Fruit fly (Drosophila melanogaster): Measurements from ENCODE around the gene CG46464.

Gene CG46464

DNA sequence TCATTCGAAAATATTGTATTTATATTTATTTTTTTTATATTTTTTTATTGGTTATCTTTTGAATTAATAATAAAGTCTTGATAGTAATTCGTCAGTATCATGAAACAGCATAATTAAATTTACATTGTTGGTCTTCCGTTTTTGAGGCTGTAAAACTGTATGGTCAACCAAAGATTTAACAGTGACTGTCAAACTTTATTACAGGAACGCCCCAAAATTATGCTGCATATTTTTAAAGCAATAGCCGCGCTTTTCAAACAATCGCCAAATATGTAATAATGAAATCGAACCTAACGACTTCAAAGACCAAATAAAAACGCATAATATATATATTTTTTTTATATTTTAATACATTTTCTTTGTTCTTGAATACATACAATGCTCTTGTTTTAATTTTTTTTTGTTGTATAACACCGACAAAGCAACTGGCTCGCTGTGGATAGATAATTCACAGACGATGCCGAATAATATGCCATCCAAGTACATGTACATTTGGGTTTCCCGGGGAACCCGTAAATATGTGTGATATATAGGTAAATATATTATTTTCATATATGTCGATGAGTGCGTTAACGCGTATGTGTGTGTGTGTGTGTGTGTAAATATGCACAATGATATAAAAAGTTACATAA lies 12.2 kb upstream of the CG46464 start:
- TF ChIP-seq noc (tag; optimal IDR thresholded peaks at IDR 0.05): no peak

DNA sequence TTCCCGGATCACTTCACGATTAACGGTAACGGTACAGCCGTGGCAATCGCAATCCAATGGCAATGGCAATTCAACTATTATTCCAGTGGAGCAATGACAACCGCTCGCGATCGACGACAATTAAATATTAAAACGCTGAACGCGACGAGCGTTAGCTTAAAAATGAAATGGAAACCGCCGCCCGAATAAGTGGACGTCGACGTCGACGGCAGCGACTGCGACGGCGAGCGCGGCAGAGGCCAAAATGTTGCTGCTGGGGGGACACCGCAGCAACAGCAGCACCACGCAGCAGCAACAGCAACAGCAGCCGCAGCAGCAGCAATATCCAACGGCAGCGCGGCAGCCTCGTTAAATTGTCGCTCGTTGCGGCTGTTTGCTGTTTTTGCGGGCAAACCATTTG lies 8.6 kb upstream of the CG46464 start, which contains the start of gene CG8568:
Gene CG8568, minus strand, starts transcription at position 101 of the 400 bp plus-strand sequence.
- no peak for TF ChIP-seq noc (tag; optimal IDR thresholded peaks at IDR 0.05)

DNA sequence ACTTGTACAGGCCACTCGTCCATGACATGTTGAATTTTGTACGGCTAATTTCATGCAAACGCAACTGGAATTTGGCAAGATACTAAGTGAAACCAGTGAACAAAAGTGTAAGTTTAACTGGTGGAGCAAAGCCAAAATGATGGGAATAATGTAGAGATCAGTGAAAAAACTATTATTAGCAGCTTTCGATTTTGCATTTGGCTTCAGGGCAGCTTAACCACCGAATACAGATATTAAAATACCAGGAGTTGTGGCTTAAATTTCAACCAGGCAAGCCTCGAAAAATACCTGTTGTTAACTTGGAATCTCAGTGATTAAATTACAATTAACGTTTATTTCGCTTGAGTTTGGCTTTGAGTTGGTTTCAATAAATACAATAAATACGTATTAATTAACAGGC lies 4.9 kb upstream of the CG46464 start, which contains the start of gene p-cup:
Gene p-cup, minus strand, starts transcription at position 101 of the 400 bp plus-strand sequence.
- TF ChIP-seq noc (tag; optimal IDR thresholded peaks at IDR 0.05): no peak

DNA sequence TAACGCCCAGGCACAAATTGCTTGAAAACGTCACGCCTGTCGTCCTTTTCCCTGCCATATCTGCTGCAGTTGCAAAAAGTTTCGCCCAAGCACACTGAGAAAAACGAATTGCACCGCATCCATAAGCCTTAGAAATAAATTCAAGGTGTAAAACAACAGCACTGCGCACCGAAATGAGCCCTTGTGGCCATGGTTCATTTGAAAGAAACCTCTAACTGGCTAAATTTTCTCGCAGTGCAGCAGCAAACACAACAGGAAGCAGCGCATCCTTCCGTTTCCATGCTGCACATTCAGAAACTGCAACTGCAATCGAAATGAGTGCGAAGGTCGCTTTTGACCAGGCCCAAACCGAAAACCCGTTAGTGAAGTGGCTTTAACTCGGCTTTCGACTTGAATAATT lies 19.4 kb downstream of the CG46464 start:
- no peak for TF ChIP-seq noc (tag; optimal IDR thresholded peaks at IDR 0.05)

DNA sequence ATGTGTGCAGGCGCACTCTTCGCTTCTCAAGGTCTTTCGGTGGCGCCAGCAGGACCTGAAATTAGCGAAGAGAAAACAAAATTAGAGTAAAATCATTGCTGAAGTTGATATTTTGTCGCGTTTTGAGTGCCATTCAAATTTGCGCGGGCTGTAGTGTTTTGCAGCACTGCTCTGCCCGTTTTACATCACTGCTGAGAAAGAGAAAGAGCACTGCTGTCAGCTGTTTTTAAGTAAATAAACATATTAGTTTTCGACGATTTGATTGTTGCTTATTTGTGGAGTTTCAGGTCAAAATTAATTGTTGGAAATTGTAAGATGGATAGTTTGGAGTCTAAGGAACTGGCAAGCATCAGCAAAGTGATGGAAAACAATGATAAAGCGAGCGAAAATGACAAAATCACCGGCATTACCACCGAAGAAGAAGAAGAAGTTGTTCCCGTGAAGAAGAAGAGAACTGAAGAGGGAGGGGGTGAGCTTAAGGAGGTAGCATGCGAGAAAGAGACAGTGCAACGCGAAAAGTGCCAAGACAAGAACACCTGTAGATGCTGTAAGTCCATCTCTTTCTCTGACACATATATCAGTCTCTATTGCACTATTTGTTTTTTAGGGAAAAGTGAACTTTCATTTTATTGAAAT lies 20.4 kb downstream of the CG46464 start, which contains the start of gene ENGase:
Gene ENGase, plus strand, starts transcription at position 282 of the 636 bp plus-strand sequence.
- no peak for TF ChIP-seq noc (tag; optimal IDR thresholded peaks at IDR 0.05)

DNA sequence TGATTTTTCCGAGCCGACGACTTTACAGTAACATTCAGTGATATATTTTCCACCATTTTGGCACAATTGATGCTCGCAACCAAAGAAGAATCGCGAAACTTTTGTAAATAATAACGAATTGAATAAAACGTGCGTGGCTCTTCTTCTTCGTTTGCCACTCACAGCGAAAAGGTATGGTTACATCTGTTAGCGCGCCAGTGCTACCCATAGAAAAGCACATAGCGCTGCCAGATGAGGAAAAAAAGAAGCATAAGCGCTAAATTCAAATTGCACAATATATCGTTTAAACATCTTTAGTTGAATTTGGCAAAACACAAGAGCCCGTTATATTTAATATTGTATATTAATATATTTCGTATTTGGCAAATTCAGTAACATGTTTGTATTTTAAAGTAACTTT lies 21.8 kb downstream of the CG46464 start, which contains the start of gene CG8611:
Gene CG8611, minus strand, starts transcription at position 159 of the 400 bp plus-strand sequence.
- TF ChIP-seq noc (tag; optimal IDR thresholded peaks at IDR 0.05): no peak

DNA sequence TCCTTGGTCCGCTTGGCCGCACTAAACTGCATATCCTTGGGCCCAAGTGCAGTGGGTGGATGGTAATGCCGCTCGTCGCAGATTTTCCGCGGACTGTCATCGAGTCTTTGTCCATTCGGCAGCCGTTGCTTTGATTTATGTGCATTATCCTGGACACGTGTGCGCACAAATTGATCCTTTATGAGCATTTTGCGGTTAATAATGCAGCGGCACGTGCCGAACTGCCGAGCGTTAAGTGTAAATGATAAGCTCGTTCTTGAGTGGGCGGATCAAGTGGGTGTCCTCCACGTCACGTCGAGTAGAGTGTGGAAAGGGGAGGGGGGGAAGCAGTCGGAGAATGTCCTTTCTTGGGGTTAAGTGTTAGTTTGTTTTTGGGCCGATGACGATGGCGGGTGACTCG lies 36.1 kb downstream of the CG46464 start:
- no peak for TF ChIP-seq noc (tag; optimal IDR thresholded peaks at IDR 0.05)

DNA sequence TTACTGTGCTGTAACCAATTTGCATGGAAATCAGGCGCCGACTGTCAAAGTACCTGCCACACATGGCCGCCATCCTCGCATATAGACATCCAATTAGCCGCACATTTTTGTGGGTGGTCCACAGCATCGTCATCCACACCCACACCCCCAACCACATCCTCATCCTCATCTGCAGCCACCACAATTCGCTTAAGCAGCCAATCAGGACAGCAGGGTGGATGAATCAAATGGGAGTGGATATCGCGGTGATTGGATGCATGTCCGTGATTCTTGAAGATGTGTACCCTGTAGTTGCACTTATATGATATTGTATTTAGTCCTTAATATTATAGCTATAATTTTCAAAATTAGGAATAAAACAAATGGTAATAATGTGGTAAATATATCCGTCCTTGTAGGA lies 38.9 kb downstream of the CG46464 start:
- TF ChIP-seq noc (tag; optimal IDR thresholded peaks at IDR 0.05): no peak

DNA sequence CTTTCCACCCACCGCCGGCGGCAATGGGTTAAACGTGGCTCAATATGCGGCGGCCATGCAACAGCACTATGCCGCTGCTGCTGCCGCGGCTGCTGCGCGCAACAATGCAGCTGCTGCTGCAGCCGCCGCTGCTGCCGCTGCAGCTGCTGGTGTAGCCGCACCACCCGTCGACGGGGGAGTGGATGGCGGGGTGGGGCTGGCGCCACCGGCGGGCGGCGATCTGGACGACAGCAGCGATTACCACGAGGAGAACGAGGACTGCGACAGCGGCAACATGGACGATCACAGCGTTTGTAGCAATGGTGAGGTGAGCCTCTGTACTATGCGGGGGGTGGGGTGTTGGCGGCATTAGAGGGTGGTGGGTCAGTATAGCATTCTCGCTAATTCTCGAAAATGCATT lies 45.6 kb downstream of the CG46464 start:
- no peak for TF ChIP-seq noc (tag; optimal IDR thresholded peaks at IDR 0.05)

DNA sequence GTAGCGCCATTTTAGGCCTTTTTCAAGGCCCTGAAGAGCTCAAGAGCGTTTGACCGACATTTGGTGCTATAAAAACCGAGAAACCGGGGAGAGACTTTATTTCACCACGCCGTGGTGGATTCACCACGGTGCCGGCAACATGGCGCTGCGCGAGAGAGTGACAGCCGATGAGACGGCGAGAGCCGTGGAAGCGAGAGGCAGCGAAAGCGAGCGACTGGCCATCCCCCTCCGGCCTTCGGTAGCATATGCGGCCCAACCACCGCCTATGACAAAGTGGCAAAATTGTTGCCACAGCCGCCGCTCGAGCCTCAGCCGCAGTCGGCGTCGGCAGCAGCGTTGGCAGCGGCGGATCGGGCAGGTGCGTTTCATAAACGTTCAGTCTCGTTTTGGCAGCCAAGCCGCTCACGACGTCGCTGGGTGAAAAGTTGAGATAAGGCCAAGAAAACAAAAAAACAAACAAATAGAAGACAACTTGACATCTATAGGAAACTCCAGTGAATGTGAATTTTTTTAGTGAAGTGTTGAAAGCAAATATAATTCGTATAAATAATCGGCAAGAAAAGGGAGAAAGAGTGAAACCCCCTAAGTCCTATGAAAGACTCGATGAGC lies 46.6 kb downstream of the CG46464 start, which contains the start of gene B-H1:
Gene B-H1, plus strand, starts transcription at position 376 of the 609 bp plus-strand sequence.
- TF ChIP-seq noc (tag; optimal IDR thresholded peaks at IDR 0.05): no peak

DNA sequence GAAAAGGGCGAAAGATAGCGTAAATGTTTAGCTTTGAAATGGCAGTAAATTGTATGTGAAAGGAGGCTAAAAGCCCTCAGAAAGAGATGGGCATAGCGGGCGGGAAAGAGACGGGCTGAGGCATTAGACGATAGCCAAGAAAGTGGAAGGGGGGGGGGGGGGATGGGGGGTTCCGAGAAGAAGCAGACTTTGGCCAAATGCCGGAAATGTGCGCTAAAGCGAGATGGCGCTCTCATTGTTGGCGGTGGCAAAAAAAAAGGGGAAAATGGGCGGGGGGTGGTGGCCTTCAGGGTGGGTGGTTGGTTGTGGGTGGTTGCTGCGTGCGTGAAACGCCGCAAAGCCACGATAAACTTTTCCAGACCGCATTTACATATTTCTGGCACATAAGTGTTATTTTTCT lies 60.8 kb downstream of the CG46464 start:
- TF ChIP-seq noc (tag; optimal IDR thresholded peaks at IDR 0.05): no peak

DNA sequence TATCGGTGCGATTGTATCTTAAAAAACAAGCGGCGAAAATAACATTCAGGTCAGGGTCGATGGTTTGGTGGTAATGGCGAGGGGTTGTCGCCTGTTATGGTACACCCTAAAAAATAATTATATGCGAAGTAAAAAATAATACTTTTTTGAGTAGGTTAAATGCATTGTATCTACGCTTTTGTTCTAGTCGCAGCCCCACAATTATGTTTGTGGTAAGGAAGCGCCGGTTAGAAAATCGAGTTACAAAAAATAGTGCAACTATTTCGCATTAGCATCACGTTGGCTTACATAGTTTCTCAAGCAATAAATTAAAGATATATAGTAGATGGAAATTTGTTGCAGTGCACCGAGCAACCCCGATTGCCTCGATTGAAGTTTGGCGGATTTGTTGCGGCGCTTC lies 64.4 kb downstream of the CG46464 start:
- TF ChIP-seq noc (tag; optimal IDR thresholded peaks at IDR 0.05): no peak

Data from whole organism, larva.